Worm (Caenorhabditis elegans) whole organism, L4 larva: Measurements from ENCODE around the gene ubc-18.

Experiments used
- F26F4.8 ChIP-seq: fragments of 200-800 bp; sonication (Bioruptor generic); conservative IDR thresholded peaks from 2 replicates; pipeline ENCODE4 v1.3.6; 2022; ENCODE audit warnings: missing genetic modification characterization, missing compliant biosample characterization
- R02D3.7 ChIP-seq: fragments of 150-350 bp; sonication (generic microtip); optimal IDR thresholded peaks from 3 replicates; lab custom pipeline; 2014; ENCODE audit warnings: missing biosample characterization, missing genetic modification characterization
- T20F7.1 ChIP-seq: fragments of 200-800 bp; sonication (Bioruptor generic); optimal IDR thresholded peaks from 2 replicates; lab custom pipeline; 2018; ENCODE audit warnings: mild to moderate bottlenecking, missing genetic modification characterization, missing compliant biosample characterization
- T26A8.4 ChIP-seq: fragments of 200-800 bp; sonication (Bioruptor generic); IDR thresholded peaks from 2 replicates; pipeline ENCODE4 v1.3.6; 2022; ENCODE audit warnings: missing genetic modification characterization, missing compliant biosample characterization
- Y105C5A.15 ChIP-seq: fragments of 200-800 bp; sonication (Bioruptor generic); IDR thresholded peaks from 2 replicates; pipeline ENCODE4 v1.3.6; 2022; ENCODE audit warnings: missing genetic modification characterization, missing compliant biosample characterization
- Y48G9A.11 ChIP-seq: fragments of 200-800 bp; sonication (Bioruptor generic); IDR thresholded peaks from 2 replicates; pipeline ENCODE4 v1.3.6; 2022; ENCODE audit warnings: missing genetic modification reagents, missing genetic modification characterization, missing compliant biosample characterization
- aly-2 ChIP-seq: sonication (generic microtip); optimal IDR thresholded peaks from 2 replicates; lab custom pipeline; 2018; ENCODE audit warnings: missing biosample characterization, missing genetic modification characterization
- attf-4 ChIP-seq: sonication (generic microtip); optimal IDR thresholded peaks from 3 replicates; lab custom pipeline; 2017; ENCODE audit warnings: missing biosample characterization, missing genetic modification characterization
- ceh-20 ChIP-seq: fragments of 200-800 bp; sonication (Bioruptor generic); IDR thresholded peaks from 2 replicates; pipeline ENCODE4 v1.3.6; 2022; ENCODE audit warnings: missing genetic modification reagents, missing genetic modification characterization, missing compliant biosample characterization
- ceh-62 ChIP-seq: sonication (generic microtip); optimal IDR thresholded peaks from 2 replicates; lab custom pipeline; 2017; ENCODE audit warnings: missing biosample characterization, missing genetic modification characterization
- ces-1 ChIP-seq: fragments of 150-350 bp; sonication (generic microtip); optimal IDR thresholded peaks from 4 replicates; lab custom pipeline; 2014; ENCODE audit warnings: missing biosample characterization, missing genetic modification reagents, missing genetic modification characterization
- cey-2 ChIP-seq: sonication (generic microtip); optimal IDR thresholded peaks from 3 replicates; lab custom pipeline; 2017; ENCODE audit warnings: missing genetic modification characterization, mild to moderate bottlenecking, missing compliant biosample characterization, antibody characterized with exemption, borderline replicate concordance; ENCODE audit not compliant: insufficient read depth
- ctbp-1 ChIP-seq: fragments of 200-800 bp; sonication (Bioruptor generic); IDR thresholded peaks from 2 replicates; pipeline ENCODE4 v1.3.6; 2022; ENCODE audit warnings: missing genetic modification reagents, missing genetic modification characterization, missing compliant biosample characterization
- daf-19 ChIP-seq: fragments of 200-800 bp; sonication (Bioruptor generic); conservative IDR thresholded peaks from 2 replicates; pipeline ENCODE4 v1.3.6; 2022; ENCODE audit warnings: missing genetic modification characterization, missing compliant biosample characterization
- dpl-1 ChIP-seq: fragments of 150-350 bp; optimal IDR thresholded peaks from 2 replicates; lab custom pipeline; 2014; ENCODE audit warnings: missing biosample characterization, missing genetic modification reagents, missing genetic modification characterization
- duxl-1 ChIP-seq: sonication (generic microtip); optimal IDR thresholded peaks from 2 replicates; lab custom pipeline; 2016; ENCODE audit warnings: mild to moderate bottlenecking, missing genetic modification characterization, moderate library complexity, missing compliant biosample characterization; ENCODE audit not compliant: poor library complexity
- dve-1 ChIP-seq: sonication (generic microtip); optimal IDR thresholded peaks from 2 replicates; lab custom pipeline; 2017; ENCODE audit warnings: antibody characterized with exemption, mild to moderate bottlenecking, missing genetic modification characterization, missing compliant biosample characterization; ENCODE audit not compliant: insufficient read depth
- egl-27 ChIP-seq: sonication (generic microtip); optimal IDR thresholded peaks from 3 replicates; lab custom pipeline; 2017; ENCODE audit warnings: missing biosample characterization, missing genetic modification reagents, missing genetic modification characterization
- egl-43 ChIP-seq: fragments of 200-800 bp; sonication (Bioruptor generic); IDR thresholded peaks from 2 replicates; pipeline ENCODE4 v1.3.6; 2022; ENCODE audit warnings: missing genetic modification reagents, missing genetic modification characterization, missing compliant biosample characterization
- fos-1 ChIP-seq: fragments of 150-350 bp; optimal IDR thresholded peaks from 2 replicates; lab custom pipeline; 2014; ENCODE audit warnings: missing biosample characterization, missing genetic modification characterization
- gei-8 ChIP-seq: fragments of 200-800 bp; sonication (Bioruptor generic); optimal IDR thresholded peaks from 2 replicates; lab custom pipeline; 2018; ENCODE audit warnings: mild to moderate bottlenecking, missing genetic modification characterization, missing compliant biosample characterization
- hlh-11 ChIP-seq: fragments of 200-800 bp; sonication (Bioruptor generic); optimal IDR thresholded peaks from 2 replicates; lab custom pipeline; 2018; ENCODE audit warnings: mild to moderate bottlenecking, missing genetic modification characterization, missing compliant biosample characterization
- hmg-1.1 ChIP-seq: fragments of 200-800 bp; sonication (Bioruptor generic); IDR thresholded peaks from 2 replicates; pipeline ENCODE4 v1.3.6; 2022; ENCODE audit warnings: missing genetic modification reagents, missing genetic modification characterization, missing compliant biosample characterization
- jun-1 ChIP-seq: fragments of 150-350 bp; optimal IDR thresholded peaks from 2 replicates; lab custom pipeline; 2014; ENCODE audit warnings: missing biosample characterization, missing genetic modification reagents, missing genetic modification characterization
- lin-38 ChIP-seq: fragments of 200-800 bp; sonication (Bioruptor generic); IDR thresholded peaks from 2 replicates; pipeline ENCODE4 v1.3.6; 2022; ENCODE audit warnings: missing genetic modification reagents, missing genetic modification characterization, missing compliant biosample characterization
- lsy-2 ChIP-seq, 2 experiments: fragments of 150-350 bp in 1 of 2; sonication (generic microtip) in 1 of 2; optimal IDR thresholded peaks; 2 replicates each; lab custom pipeline; 2014 to 2017; ENCODE audit warnings: missing biosample characterization in 2 of 2, missing genetic modification characterization in 2 of 2
- mdl-1 ChIP-seq, 2 experiments: fragments of 150-350 bp in 1 of 2; sonication (generic microtip) in 1 of 2; optimal IDR thresholded peaks; 2 replicates each; lab custom pipeline; 2014 to 2017; ENCODE audit warnings: missing biosample characterization in 2 of 2, missing genetic modification characterization in 2 of 2
- mdt-29 ChIP-seq: fragments of 200-800 bp; sonication (Bioruptor generic); IDR thresholded peaks from 2 replicates; pipeline ENCODE4 v1.3.6; 2022; ENCODE audit warnings: missing genetic modification reagents, missing genetic modification characterization, missing compliant biosample characterization
- mep-1 ChIP-seq: fragments of 150-350 bp; sonication (generic microtip); optimal IDR thresholded peaks from 3 replicates; lab custom pipeline; 2014; ENCODE audit warnings: missing biosample characterization, missing genetic modification characterization
- mes-2 ChIP-seq: sonication (generic microtip); optimal IDR thresholded peaks from 2 replicates; lab custom pipeline; 2016; ENCODE audit warnings: missing genotype, mild to moderate bottlenecking, missing genetic modification characterization, missing compliant biosample characterization; ENCODE audit not compliant: poor library complexity, severe bottlenecking
- mxl-2 ChIP-seq: fragments of 200-800 bp; sonication (Bioruptor generic); conservative IDR thresholded peaks from 2 replicates; pipeline ENCODE4 v1.3.6; 2022; ENCODE audit warnings: missing genetic modification reagents, missing genetic modification characterization, missing compliant biosample characterization
- nhr-10 ChIP-seq: fragments of 150-350 bp; optimal IDR thresholded peaks from 2 replicates; lab custom pipeline; 2014; ENCODE audit warnings: missing biosample characterization, missing genetic modification characterization
- nhr-102 ChIP-seq: sonication (generic microtip); optimal IDR thresholded peaks from 2 replicates; lab custom pipeline; 2016; ENCODE audit warnings: mild to moderate bottlenecking, missing genetic modification characterization, moderate library complexity, missing compliant biosample characterization
- nhr-42 ChIP-seq: fragments of 200-800 bp; sonication (Bioruptor generic); IDR thresholded peaks from 2 replicates; pipeline ENCODE4 v1.3.6; 2022; ENCODE audit warnings: missing genetic modification characterization, missing compliant biosample characterization
- nhr-6 ChIP-seq: fragments of 150-350 bp; optimal IDR thresholded peaks from 2 replicates; lab custom pipeline; 2014; ENCODE audit warnings: missing biosample characterization, missing genetic modification characterization
- nhr-77 ChIP-seq: fragments of 150-350 bp; optimal IDR thresholded peaks from 2 replicates; lab custom pipeline; 2014; ENCODE audit warnings: missing biosample characterization, missing genetic modification characterization
- pha-4 ChIP-seq, 2 experiments: fragments of 150-350 bp in 1 of 2; fragments of 200-800 bp in 1 of 2; sonication (Bioruptor generic) in 1 of 2; IDR thresholded peaks in 1 of 2; optimal IDR thresholded peaks in 1 of 2; 2 replicates each; pipeline versions ENCODE4 v1.3.6 to Lab custom; 2014 to 2022; ENCODE audit warnings: missing genetic modification characterization in 2 of 2, missing genetic modification reagents in 2 of 2, missing biosample characterization in 1 of 2, missing compliant biosample characterization in 1 of 2
- saeg-2 ChIP-seq: fragments of 200-800 bp; sonication (Bioruptor generic); IDR thresholded peaks from 2 replicates; pipeline ENCODE4 v1.3.6; 2022; ENCODE audit warnings: missing genetic modification reagents, missing genetic modification characterization, missing compliant biosample characterization
- set-16 ChIP-seq: fragments of 200-800 bp; sonication (Bioruptor generic); IDR thresholded peaks from 2 replicates; pipeline ENCODE4 v1.3.6; 2022; ENCODE audit warnings: missing genetic modification reagents, missing genetic modification characterization, missing compliant biosample characterization
- skn-1 ChIP-seq: fragments of 150-350 bp; optimal IDR thresholded peaks from 2 replicates; lab custom pipeline; 2014; ENCODE audit warnings: missing biosample characterization, missing genetic modification characterization
- snpc-1.2 ChIP-seq: fragments of 200-800 bp; sonication (Bioruptor generic); IDR thresholded peaks from 2 replicates; pipeline ENCODE4 v1.3.6; 2022; ENCODE audit warnings: missing genetic modification reagents, missing genetic modification characterization, missing compliant biosample characterization
- tag-97 ChIP-seq: fragments of 200-800 bp; sonication (Bioruptor generic); IDR thresholded peaks from 2 replicates; pipeline ENCODE4 v1.3.6; 2022; ENCODE audit warnings: missing genetic modification characterization, missing compliant biosample characterization
- tra-1 ChIP-seq: fragments of 200-800 bp; sonication (Bioruptor generic); IDR thresholded peaks from 2 replicates; pipeline ENCODE4 v1.3.6; 2022; ENCODE audit warnings: missing genetic modification reagents, missing genetic modification characterization, missing compliant biosample characterization
- unc-62 ChIP-seq, 3 experiments: fragments of 150-350 bp in 1 of 3; sonication (generic microtip); optimal IDR thresholded peaks in 2 of 3; peaks in 1 of 3; 1 replicate in 1 of 3; 2 replicates in 2 of 3; lab custom pipeline; 2014 to 2017; ENCODE audit warnings: missing biosample characterization in 3 of 3, missing genetic modification characterization in 3 of 3, missing genetic modification reagents in 3 of 3, missing genotype in 1 of 3
- zfp-2 ChIP-seq: sonication (generic microtip); optimal IDR thresholded peaks from 2 replicates; lab custom pipeline; 2016; ENCODE audit warnings: mild to moderate bottlenecking, missing genetic modification characterization, missing compliant biosample characterization

ubc-18 gene

DNA sequence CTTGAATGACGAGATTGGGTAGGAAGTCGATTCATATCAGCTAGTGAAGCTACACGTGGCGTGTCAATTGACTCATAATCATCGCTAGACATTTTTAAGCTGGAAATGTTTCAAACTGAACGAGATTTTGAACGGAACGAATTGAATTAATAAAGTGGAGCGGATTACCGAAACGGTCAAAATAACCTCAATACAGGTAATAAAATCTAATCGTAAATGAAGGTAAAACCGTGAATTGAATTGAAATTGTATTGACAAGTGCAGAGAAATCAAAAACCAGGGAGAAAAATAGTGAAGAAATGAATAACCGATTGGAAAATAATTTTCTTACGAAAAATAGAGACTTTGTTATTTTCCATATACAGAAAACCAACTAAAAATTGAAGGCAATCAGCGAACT, 39.3 kb downstream of the ubc-18 start, which contains the start of gene cyk-1 (continued):
- no peak for TF ChIP-seq cey-2
- TF ChIP-seq, all 104 proteins: peak for 0

- TF ChIP-seq set-16 (GFP tag; lab: Robert Waterston, UW) = peak; percentile 98
- peak; percentile 55; the same call in 1 of the 2 replicates for TF ChIP-seq mxl-2 (GFP tag; lab: Robert Waterston, UW)
- TF ChIP-seq zfp-2 (tag; lab: Kevin White, UChicago) = no peak
- TF ChIP-seq ceh-62 = no peak
- TF ChIP-seq T20F7.1 (GFP tag; lab: Kevin White, UChicago) = no peak
- TF ChIP-seq ceh-20 (GFP tag; lab: Robert Waterston, UW) = no peak
- TF ChIP-seq mes-2 (tag; lab: Kevin White, UChicago) = no peak
- no peak for TF ChIP-seq lin-38 (GFP tag; lab: Robert Waterston, UW)
- no peak for TF ChIP-seq egl-27 (tag; lab: Kevin White, UChicago)
- TF ChIP-seq egl-43 (GFP tag; lab: Robert Waterston, UW) = 0 out of 2 replicates have a peak, but pooled peaks have one; percentile 37
- no peak for TF ChIP-seq ctbp-1
- TF ChIP-seq gei-8 (GFP tag; lab: Kevin White, UChicago) = no peak
- TF ChIP-seq Y105C5A.15 (GFP tag; lab: Robert Waterston, UW) = no peak
- peak; percentile 66; the same call in 1 of the 2 replicates for TF ChIP-seq pha-4 (GFP tag; IDR thresholded peaks at IDR 0.05; lab: Robert Waterston, UW)
- no peak for TF ChIP-seq pha-4 (tag; optimal IDR thresholded peaks at IDR 0.05; lab: Kevin White, UChicago)
- TF ChIP-seq dpl-1 (GFP tag; lab: Kevin White, UChicago) = no peak
- no peak for TF ChIP-seq nhr-6 (tag; lab: Kevin White, UChicago)
Observed at ce11 chrIII:7025839-7026238, 42.5 kb downstream of the ubc-18 start.

- TF ChIP-seq snpc-1.2 (no peak), saeg-2 (GFP tag; lab: Robert Waterston, UW) (no peak), nhr-77 (tag; lab: Kevin White, UChicago) (no peak), nhr-42 (GFP tag; lab: Robert Waterston, UW) (no peak), dve-1 (peak; percentile 40), tra-1 (GFP tag; lab: Robert Waterston, UW) (no peak), attf-4 (no peak), pha-4 (GFP tag; IDR thresholded peaks at IDR 0.05; lab: Robert Waterston, UW) (no peak), pha-4 (tag; optimal IDR thresholded peaks at IDR 0.05; lab: Kevin White, UChicago) (no peak), dpl-1 (GFP tag; lab: Kevin White, UChicago) (peak; percentile 67), ceh-20 (GFP tag; lab: Robert Waterston, UW) (no peak), skn-1 (tag; lab: Kevin White, UChicago) (no peak), Y48G9A.11 (GFP tag; lab: Robert Waterston, UW) (peak; percentile 98), aly-2 (tag; lab: Kevin White, UChicago) (no peak), ces-1 (no peak), unc-62 (GFP tag; optimal IDR thresholded peaks at IDR 0.05 in 1 of 2; lab: Kevin White, UChicago) (peak in 1 of 2 experiments; percentile 81), unc-62 (tag; optimal IDR thresholded peaks at IDR 0.05; lab: Kevin White, UChicago) (no peak), mes-2 (tag; lab: Kevin White, UChicago) (peak; percentile 65), nhr-102 (tag; lab: Kevin White, UChicago) (no peak), nhr-10 (tag; lab: Kevin White, UChicago) (no peak), R02D3.7 (tag; lab: Kevin White, UChicago) (peak; percentile 67), lin-38 (GFP tag; lab: Robert Waterston, UW) (no peak), jun-1 (tag; lab: Kevin White, UChicago) (no peak), duxl-1 (tag; lab: Kevin White, UChicago) (no peak), F26F4.8 (no peak), T26A8.4 (GFP tag; lab: Robert Waterston, UW) (no peak), lsy-2 (tag; optimal IDR thresholded peaks at IDR 0.05; lab: Kevin White, UChicago) (peak in 1 of 2 experiments; percentile 83), daf-19 (GFP tag; lab: Robert Waterston, UW) (no peak), mep-1 (tag; lab: Kevin White, UChicago) (peak; percentile 19), tag-97 (GFP tag; lab: Robert Waterston, UW) (no peak), hmg-1.1 (GFP tag; lab: Robert Waterston, UW) (peak; percentile 25; the same call in 1 of the 2 replicates), fos-1 (tag; lab: Kevin White, UChicago) (no peak), hlh-11 (tag; lab: Kevin White, UChicago) (peak; percentile 2), mdl-1 (tag; optimal IDR thresholded peaks at IDR 0.05; lab: Kevin White, UChicago) (no peak), mdt-29 (GFP tag; lab: Robert Waterston, UW) (no peak), T20F7.1 (GFP tag; lab: Kevin White, UChicago) (peak; percentile 97)
Observed at ce11 chrIII:7021156-7021637, 47.2 kb downstream of the ubc-18 start, which contains the start of gene rfl-1. rfl-1 (plus strand) TSS chrIII:7021206.
